Fruit fly (Drosophila melanogaster) whole organism, prepupa: ENCODE measurements around the gene CG43098.

Experiments
- Blimp-1 ChIP-seq: fragments of 200-800 bp; sonication (Bioruptor generic); optimal IDR thresholded peaks from 3 replicates; lab custom pipeline; 2017; ENCODE audit warnings: missing biosample characterization, missing genetic modification characterization, mild to moderate bottlenecking, moderate library complexity, missing genetic modification reagents
- CG10669 ChIP-seq: fragments of 200-800 bp; sonication (Bioruptor generic); optimal IDR thresholded peaks from 3 replicates; lab custom pipeline; 2018; ENCODE audit warnings: missing biosample characterization, mild to moderate bottlenecking, missing genetic modification characterization, moderate library complexity
- CG11762 ChIP-seq: fragments of 200-800 bp; sonication (Bioruptor generic); optimal IDR thresholded peaks from 3 replicates; lab custom pipeline; 2016; ENCODE audit warnings: missing biosample characterization, missing genetic modification characterization; ENCODE audit not compliant: insufficient read depth
- CG34406 ChIP-seq: fragments of 200-800 bp; sonication (Bioruptor generic); optimal IDR thresholded peaks from 3 replicates; lab custom pipeline; 2016; ENCODE audit warnings: missing biosample characterization, missing genetic modification characterization
- CG3919 ChIP-seq: fragments of 200-800 bp; sonication (Bioruptor generic); optimal IDR thresholded peaks from 3 replicates; lab custom pipeline; 2016; ENCODE audit warnings: missing biosample characterization, missing genetic modification characterization
- CG6163 ChIP-seq: fragments of 200-800 bp; sonication (Bioruptor generic); IDR thresholded peaks from 3 replicates; pipeline ENCODE4 v1.3.6; 2022; ENCODE audit warnings: missing biosample characterization, missing genetic modification characterization
- CG6276 ChIP-seq: fragments of 200-800 bp; sonication (Bioruptor generic); optimal IDR thresholded peaks from 2 replicates; lab custom pipeline; 2017; ENCODE audit warnings: missing biosample characterization, mild to moderate bottlenecking, missing genetic modification characterization
- CG6792 ChIP-seq: fragments of 200-800 bp; sonication (Bioruptor generic); optimal IDR thresholded peaks from 3 replicates; lab custom pipeline; 2016; ENCODE audit warnings: missing biosample characterization, missing genetic modification characterization
- CG6808 ChIP-seq: fragments of 200-800 bp; sonication (Bioruptor generic); optimal IDR thresholded peaks from 3 replicates; lab custom pipeline; 2017; ENCODE audit warnings: missing biosample characterization, missing genetic modification characterization, mild to moderate bottlenecking, moderate library complexity, missing genetic modification reagents
- CG6854 ChIP-seq: fragments of 200-800 bp; sonication (Bioruptor generic); optimal IDR thresholded peaks from 2 replicates; lab custom pipeline; 2017; ENCODE audit warnings: missing biosample characterization, mild to moderate bottlenecking, missing genetic modification characterization
- CG7368 ChIP-seq: fragments of 200-800 bp; sonication (Bioruptor generic); optimal IDR thresholded peaks from 3 replicates; lab custom pipeline; 2016; ENCODE audit warnings: missing biosample characterization, missing genetic modification characterization
- CG8119 ChIP-seq: fragments of 200-800 bp; sonication (Bioruptor generic); IDR thresholded peaks from 3 replicates; pipeline ENCODE4 v1.3.6; 2022; ENCODE audit warnings: missing biosample characterization, missing genetic modification characterization
- CG8319 ChIP-seq: fragments of 200-800 bp; sonication (Bioruptor generic); optimal IDR thresholded peaks from 3 replicates; lab custom pipeline; 2016; ENCODE audit warnings: missing biosample characterization, missing genetic modification characterization
- CG9139 ChIP-seq: fragments of 200-800 bp; sonication (Bioruptor generic); optimal IDR thresholded peaks from 3 replicates; lab custom pipeline; 2017; ENCODE audit warnings: missing biosample characterization, mild to moderate bottlenecking, missing genetic modification characterization
- Eip75B ChIP-seq: fragments of 200-800 bp; sonication (Bioruptor generic); optimal IDR thresholded peaks from 3 replicates; lab custom pipeline; 2016; ENCODE audit warnings: missing biosample characterization, missing genetic modification characterization
- Eip78C ChIP-seq: fragments of 200-800 bp; sonication (Bioruptor generic); peaks from one replicate; lab custom pipeline; 2016; ENCODE audit warnings: missing biosample characterization, missing genetic modification characterization
- Ets21C ChIP-seq: fragments of 200-800 bp; sonication (Bioruptor generic); optimal IDR thresholded peaks from 3 replicates; lab custom pipeline; 2016; ENCODE audit warnings: missing biosample characterization, missing genetic modification characterization
- Ets96B ChIP-seq: fragments of 200-800 bp; optimal IDR thresholded peaks from 2 replicates; lab custom pipeline; 2019; ENCODE audit warnings: missing biosample characterization, mild to moderate bottlenecking, missing genetic modification characterization, moderate library complexity
- Gug ChIP-seq: fragments of 200-800 bp; sonication (Bioruptor generic); IDR thresholded peaks from 2 replicates; pipeline ENCODE4 v1.3.6; 2022; ENCODE audit warnings: missing biosample characterization, missing genetic modification characterization
- Hr38 ChIP-seq: sonication (Bioruptor generic); optimal IDR thresholded peaks from 2 replicates; lab custom pipeline; 2016; ENCODE audit warnings: missing biosample characterization, missing genetic modification characterization
- Hr39 ChIP-seq: fragments of 200-800 bp; sonication (Bioruptor generic); optimal IDR thresholded peaks from 2 replicates; lab custom pipeline; 2016; ENCODE audit warnings: missing biosample characterization, missing genetic modification characterization
- Hr4 ChIP-seq: fragments of 200-800 bp; sonication (Bioruptor generic); optimal IDR thresholded peaks from 3 replicates; lab custom pipeline; 2016; ENCODE audit warnings: missing biosample characterization, missing genetic modification characterization
- Met ChIP-seq: fragments of 200-800 bp; sonication (Bioruptor generic); optimal IDR thresholded peaks from 3 replicates; lab custom pipeline; 2016; ENCODE audit warnings: missing biosample characterization, missing genetic modification characterization
- Smox ChIP-seq: fragments of 200-800 bp; sonication (Bioruptor generic); optimal IDR thresholded peaks from 3 replicates; lab custom pipeline; 2016; ENCODE audit warnings: missing biosample characterization, missing genetic modification characterization
- Sox102F ChIP-seq: fragments of 200-800 bp; sonication (Bioruptor generic); optimal IDR thresholded peaks from 2 replicates; lab custom pipeline; 2016; ENCODE audit warnings: missing biosample characterization, mild to moderate bottlenecking, missing genetic modification characterization
- Sox14 ChIP-seq: fragments of 200-800 bp; sonication (Bioruptor generic); optimal IDR thresholded peaks from 3 replicates; lab custom pipeline; 2016; ENCODE audit warnings: missing biosample characterization, missing genetic modification characterization
- Sox15 ChIP-seq: fragments of 200-800 bp; sonication (Bioruptor generic); optimal IDR thresholded peaks from 3 replicates; lab custom pipeline; 2016; ENCODE audit warnings: missing biosample characterization, missing genetic modification characterization
- achi ChIP-seq: fragments of 200-800 bp; sonication (Bioruptor generic); optimal IDR thresholded peaks from 3 replicates; lab custom pipeline; 2016; ENCODE audit warnings: missing biosample characterization, missing genetic modification characterization
- acj6 ChIP-seq: fragments of 200-800 bp; sonication (Bioruptor generic); optimal IDR thresholded peaks from 3 replicates; lab custom pipeline; 2016; ENCODE audit warnings: missing biosample characterization, missing genetic modification characterization
- dac ChIP-seq: fragments of 200-800 bp; sonication (Bioruptor generic); optimal IDR thresholded peaks from 2 replicates; lab custom pipeline; 2017; ENCODE audit warnings: missing biosample characterization, mild to moderate bottlenecking, missing genetic modification characterization
- dsx ChIP-seq: fragments of 200-800 bp; optimal IDR thresholded peaks from 3 replicates; lab custom pipeline; 2019; ENCODE audit warnings: missing biosample characterization, mild to moderate bottlenecking, missing genetic modification characterization, moderate library complexity; ENCODE audit not compliant: poor library complexity, severe bottlenecking
- esn ChIP-seq: fragments of 200-800 bp; sonication (Bioruptor generic); optimal IDR thresholded peaks from 2 replicates; lab custom pipeline; 2016; ENCODE audit warnings: missing biosample characterization, mild to moderate bottlenecking, missing genetic modification characterization, moderate library complexity
- fd59A ChIP-seq: fragments of 200-800 bp; sonication (Bioruptor generic); optimal IDR thresholded peaks from 2 replicates; lab custom pipeline; 2017; ENCODE audit warnings: missing biosample characterization, mild to moderate bottlenecking, missing genetic modification characterization, missing genetic modification reagents
- fd85E ChIP-seq: fragments of 200-800 bp; sonication (Bioruptor generic); optimal IDR thresholded peaks from 3 replicates; lab custom pipeline; 2016; ENCODE audit warnings: missing biosample characterization, missing genetic modification characterization
- fkh ChIP-seq: fragments of 200-800 bp; sonication (Bioruptor generic); optimal IDR thresholded peaks from 3 replicates; lab custom pipeline; 2017; ENCODE audit warnings: missing biosample characterization, mild to moderate bottlenecking, missing genetic modification characterization, moderate library complexity
- ss ChIP-seq, 2 experiments: fragments of 200-800 bp; sonication (Bioruptor generic); optimal IDR thresholded peaks; 2 replicates in 1 of 2; 3 replicates in 1 of 2; lab custom pipeline; 2017 to 2018; ENCODE audit warnings: mild to moderate bottlenecking in 2 of 2, missing biosample characterization in 2 of 2, missing genetic modification characterization in 2 of 2, moderate library complexity in 1 of 2
- svp ChIP-seq: fragments of 200-800 bp; sonication (Bioruptor generic); peaks from one replicate; lab custom pipeline; 2016; ENCODE audit warnings: missing biosample characterization, missing genetic modification characterization
- topi ChIP-seq: fragments of 200-800 bp; sonication (Bioruptor generic); optimal IDR thresholded peaks from 3 replicates; lab custom pipeline; 2016; ENCODE audit warnings: missing biosample characterization, missing genetic modification characterization
- vri ChIP-seq: fragments of 200-800 bp; sonication (Bioruptor generic); optimal IDR thresholded peaks from 3 replicates; lab custom pipeline; 2016; ENCODE audit warnings: missing biosample characterization, mild to moderate bottlenecking, missing genetic modification characterization

The CG43098 gene

DNA sequence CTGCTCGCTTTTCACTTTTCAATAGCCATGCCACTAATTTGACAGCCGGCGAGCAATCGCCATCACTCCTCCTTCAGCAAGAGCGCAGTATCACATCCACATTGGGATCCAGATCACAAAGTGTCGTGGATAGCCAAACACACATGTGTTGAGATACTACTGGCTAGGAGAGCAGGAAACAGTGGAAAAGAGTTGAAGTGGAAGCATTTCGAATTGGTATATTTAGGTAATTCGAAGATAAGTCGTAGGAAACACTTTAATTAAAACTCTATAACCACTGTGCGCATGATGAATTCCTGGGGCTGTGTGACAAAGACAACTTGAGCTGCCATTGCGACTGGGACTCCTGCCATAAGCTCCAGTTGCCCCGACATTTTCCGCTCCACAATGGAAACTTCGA, 31.2 kb downstream of the CG43098 start (continued):
- no peak for TF ChIP-seq fd85E (GFP tag; lab: Kevin White, UChicago)
- TF ChIP-seq Eip75B (GFP tag; lab: Kevin White, UChicago), result no peak
- TF ChIP-seq CG7368 (GFP tag; lab: Kevin White, UChicago), result peak; percentile 19
- TF ChIP-seq CG6163 (GFP tag; lab: Robert Waterston, UW), result peak; percentile 49; the same call in 1 of the 3 replicates
- peak; percentile 50 for TF ChIP-seq acj6 (GFP tag; lab: Kevin White, UChicago)
- peak; percentile 35; the same call in 1 of the 3 replicates for TF ChIP-seq CG8119
- peak; percentile 37 for TF ChIP-seq achi
- TF ChIP-seq Gug (GFP tag; lab: Robert Waterston, UW), result no peak
- TF ChIP-seq vri (GFP tag; lab: Kevin White, UChicago), result no peak
- TF ChIP-seq, all 60 proteins: peak for 27

- TF ChIP-seq Hr39 (GFP tag; lab: Kevin White, UChicago) (no peak), esn (GFP tag; lab: Kevin White, UChicago) (peak; percentile 33), fkh (GFP tag; lab: Kevin White, UChicago) (no peak), CG6854 (GFP tag; lab: Kevin White, UChicago) (peak; percentile 66), CG10669 (GFP tag; lab: Kevin White, UChicago) (no peak), Smox (GFP tag; lab: Kevin White, UChicago) (no peak), fd59A (GFP tag; lab: Kevin White, UChicago) (no peak), CG6163 (GFP tag; lab: Robert Waterston, UW) (no peak), Ets21C (no peak), Hr4 (GFP tag; lab: Kevin White, UChicago) (no peak), Met (peak; percentile 2), CG8319 (GFP tag; lab: Kevin White, UChicago) (no peak), Blimp-1 (GFP tag; lab: Kevin White, UChicago) (peak; percentile 39), vri (GFP tag; lab: Kevin White, UChicago) (peak; percentile 40), Eip78C (no peak), CG6808 (GFP tag; lab: Kevin White, UChicago) (no peak), ss (GFP tag; optimal IDR thresholded peaks at IDR 0.05; lab: Kevin White, UChicago) (no peak), acj6 (GFP tag; lab: Kevin White, UChicago) (no peak), Eip75B (GFP tag; lab: Kevin White, UChicago) (no peak), dsx (GFP tag; lab: Kevin White, UChicago) (no peak), CG6792 (no peak), Sox102F (GFP tag; lab: Kevin White, UChicago) (peak; percentile 7), CG8119 (no peak), topi (GFP tag; lab: Kevin White, UChicago) (no peak), CG34406 (GFP tag; lab: Kevin White, UChicago) (peak; percentile 12), fd85E (GFP tag; lab: Kevin White, UChicago) (no peak), Hr38 (GFP tag; lab: Kevin White, UChicago) (no peak), CG7368 (GFP tag; lab: Kevin White, UChicago) (no peak), achi (no peak), Sox15 (no peak), CG6276 (GFP tag; lab: Kevin White, UChicago) (no peak), CG11762 (GFP tag; lab: Kevin White, UChicago) (no peak), Ets96B (no peak), CG3919 (no peak), CG9139 (GFP tag; lab: Kevin White, UChicago) (no peak), svp (GFP tag; lab: Kevin White, UChicago) (peak; percentile 57), Sox14 (GFP tag; lab: Kevin White, UChicago) (no peak), dac (GFP tag; lab: Kevin White, UChicago) (no peak)
Measured at dm6 chr3L:3691639-3692038, 32.8 kb downstream of the CG43098 start.
